Fruit fly (Drosophila melanogaster): ENCODE data around the gene sordd2.

The sordd2 gene

dm6 chrX:15814485-15814884 lies 15.5 kb upstream of the sordd2 start:
- peak; percentile 50 for TF ChIP-seq Dfd (GFP tag; optimal IDR thresholded peaks at IDR 0.05)
- TF ChIP-seq rgr (GFP tag; optimal IDR thresholded peaks at IDR 0.05) = no peak

dm6 chrX:15813224-15813623 lies 14.3 kb upstream of the sordd2 start:
- TF ChIP-seq Rel (GFP tag; optimal IDR thresholded peaks at IDR 0.05) (peak; percentile 44), Rel (tag; optimal IDR thresholded peaks at IDR 0.05) (no peak), Hr78 (GFP tag; optimal IDR thresholded peaks at IDR 0.05) (no peak), CG9705 (GFP tag; optimal IDR thresholded peaks at IDR 0.05) (no peak), tai (GFP tag; optimal IDR thresholded peaks at IDR 0.05) (peak; percentile 17), N (GFP tag; optimal IDR thresholded peaks at IDR 0.05) (peak; percentile 17), fru (GFP tag; optimal IDR thresholded peaks at IDR 0.05) (peak; percentile 20), Vsx2 (GFP tag; optimal IDR thresholded peaks at IDR 0.05; ENCODE audit: partially characterized antibody) (peak; percentile 28), dl (GFP tag; optimal IDR thresholded peaks at IDR 0.05; ENCODE audit: insufficient read depth in 1 of 2, partially characterized antibody in 2 of 2) (peak in 1 of 2 experiments; percentile 79), Dif (GFP tag; optimal IDR thresholded peaks at IDR 0.05; ENCODE audit: partially characterized antibody) (peak; percentile 72), Hr83 (GFP tag; optimal IDR thresholded peaks at IDR 0.05; ENCODE audit: poor library complexity, severe bottlenecking) (no peak), Abd-B (GFP tag; optimal IDR thresholded peaks at IDR 0.05) (no peak), GATAd (GFP tag; optimal IDR thresholded peaks at IDR 0.05) (no peak), pan (optimal IDR thresholded peaks at IDR 0.05) (no peak), sage (GFP tag; optimal IDR thresholded peaks at IDR 0.05) (peak; percentile 49)

dm6 chrX:15812615-15812995 lies 13.6 kb upstream of the sordd2 start:
- TF ChIP-seq Hnf4 (GFP tag; optimal IDR thresholded peaks at IDR 0.05) (no peak), usp (GFP tag; optimal IDR thresholded peaks at IDR 0.05) (no peak), psq (GFP tag; optimal IDR thresholded peaks at IDR 0.05) (no peak), Myc (optimal IDR thresholded peaks at IDR 0.05) (no peak), Dif (GFP tag; optimal IDR thresholded peaks at IDR 0.05; ENCODE audit: partially characterized antibody) (no peak), GATAd (GFP tag; optimal IDR thresholded peaks at IDR 0.05) (no peak), dmrt93B (GFP tag; optimal IDR thresholded peaks at IDR 0.05) (no peak), N (GFP tag; optimal IDR thresholded peaks at IDR 0.05) (no peak), CrebA (GFP tag; optimal IDR thresholded peaks at IDR 0.05; ENCODE audit: borderline replicate concordance) (no peak), br (GFP tag; optimal IDR thresholded peaks at IDR 0.05) (no peak), ey (GFP tag; optimal IDR thresholded peaks at IDR 0.05) (no peak)

dm6 chrX:15811666-15812614 lies 13.0 kb upstream of the sordd2 start:
- TF ChIP-seq h (GFP tag; optimal IDR thresholded peaks at IDR 0.05) = peak; percentile 46
- TF ChIP-seq sage (GFP tag; optimal IDR thresholded peaks at IDR 0.05) = peak; percentile 44
- peak; percentile 2 for TF ChIP-seq Hnf4 (GFP tag; optimal IDR thresholded peaks at IDR 0.05)
- peak; percentile 5 for TF ChIP-seq Hr78 (GFP tag; optimal IDR thresholded peaks at IDR 0.05)
- peak; percentile 50 for TF ChIP-seq Jra (GFP tag; optimal IDR thresholded peaks at IDR 0.05)
- TF ChIP-seq jim (GFP tag; optimal IDR thresholded peaks at IDR 0.05) = peak; percentile 26
- no peak for TF ChIP-seq Myc (optimal IDR thresholded peaks at IDR 0.05)
- TF ChIP-seq GATAd (GFP tag; optimal IDR thresholded peaks at IDR 0.05) = no peak
- peak; percentile 40 for TF ChIP-seq woc (GFP tag; optimal IDR thresholded peaks at IDR 0.05)
- peak; percentile 65 for TF ChIP-seq psq (GFP tag; optimal IDR thresholded peaks at IDR 0.05)
- TF ChIP-seq usp (GFP tag; optimal IDR thresholded peaks at IDR 0.05) = no peak
- peak; percentile 16 for TF ChIP-seq ey (GFP tag; optimal IDR thresholded peaks at IDR 0.05)
- TF ChIP-seq Dif (GFP tag; optimal IDR thresholded peaks at IDR 0.05; ENCODE audit: partially characterized antibody) = peak; percentile 99
- TF ChIP-seq pan (optimal IDR thresholded peaks at IDR 0.05) = no peak
- peak; percentile 41 for TF ChIP-seq Abd-B (GFP tag; optimal IDR thresholded peaks at IDR 0.05)
- no peak for TF ChIP-seq tai (GFP tag; optimal IDR thresholded peaks at IDR 0.05)
- TF ChIP-seq dl (GFP tag; optimal IDR thresholded peaks at IDR 0.05; ENCODE audit: insufficient read depth in 1 of 2, partially characterized antibody in 2 of 2) = peak; percentile 98 to 99
- TF ChIP-seq fru (GFP tag; optimal IDR thresholded peaks at IDR 0.05) = peak; percentile 13
- no peak for TF ChIP-seq dmrt93B (GFP tag; optimal IDR thresholded peaks at IDR 0.05)
- peak; percentile 69 for TF ChIP-seq Hr83 (GFP tag; optimal IDR thresholded peaks at IDR 0.05; ENCODE audit: poor library complexity, severe bottlenecking)
- TF ChIP-seq CrebA (GFP tag; optimal IDR thresholded peaks at IDR 0.05; ENCODE audit: borderline replicate concordance) = peak; percentile 70
- TF ChIP-seq OdsH (GFP tag; optimal IDR thresholded peaks at IDR 0.05) = peak; percentile 17
- peak; percentile 15 to 53 for TF ChIP-seq foxo (GFP tag; optimal IDR thresholded peaks at IDR 0.05)
- peak; percentile 15 for TF ChIP-seq Sp1 (GFP tag; optimal IDR thresholded peaks at IDR 0.05)
- peak; percentile 93 for TF ChIP-seq Vsx2 (GFP tag; optimal IDR thresholded peaks at IDR 0.05; ENCODE audit: partially characterized antibody)
- TF ChIP-seq Rel (GFP tag; optimal IDR thresholded peaks at IDR 0.05) = peak; percentile 17
- TF ChIP-seq Rel (tag; optimal IDR thresholded peaks at IDR 0.05) = peak; percentile 28
- no peak for TF ChIP-seq CG9705 (GFP tag; optimal IDR thresholded peaks at IDR 0.05)
- TF ChIP-seq sv (GFP tag; optimal IDR thresholded peaks at IDR 0.05) = no peak
- no peak for TF ChIP-seq lola (GFP tag; optimal IDR thresholded peaks at IDR 0.05)
- peak; percentile 23 for TF ChIP-seq rgr (GFP tag; optimal IDR thresholded peaks at IDR 0.05)
- peak; percentile 91 for TF ChIP-seq N (GFP tag; optimal IDR thresholded peaks at IDR 0.05)
- no peak for TF ChIP-seq HLH106 (tag; optimal IDR thresholded peaks at IDR 0.05)
- TF ChIP-seq br (GFP tag; optimal IDR thresholded peaks at IDR 0.05) = peak; percentile 47
- TF ChIP-seq brk (GFP tag; optimal IDR thresholded peaks at IDR 0.05) = peak; percentile 66
- TF ChIP-seq dsf (GFP tag; optimal IDR thresholded peaks at IDR 0.05; ENCODE audit: borderline replicate concordance) = peak; percentile 40
- no peak for TF ChIP-seq Dfd (GFP tag; optimal IDR thresholded peaks at IDR 0.05)

Data from whole organism, wandering third instar larva.